Worm (Caenorhabditis elegans): ENCODE measurements around the gene lgc-11.

Gene lgc-11

ce11 chrX:7507141-7507540 is 708 bp upstream of the lgc-11 start (continued):
- TF ChIP-seq ets-4 (GFP tag; optimal IDR thresholded peaks at IDR 0.05), result no peak
- no peak for TF ChIP-seq gei-17 (GFP tag; optimal IDR thresholded peaks at IDR 0.05)
- TF ChIP-seq unc-62 (GFP tag; optimal IDR thresholded peaks at IDR 0.05), result no peak
- TF ChIP-seq F52B5.7 (tag; optimal IDR thresholded peaks at IDR 0.05), result no peak
- TF ChIP-seq sdz-38 (tag; optimal IDR thresholded peaks at IDR 0.05), result no peak
- TF ChIP-seq Y95B8A.8 (GFP tag; IDR thresholded peaks at IDR 0.05), result no peak
- TF ChIP-seq lag-1 (GFP tag; IDR thresholded peaks at IDR 0.05), result no peak
- TF ChIP-seq ccch-3 (GFP tag; optimal IDR thresholded peaks at IDR 0.05), result no peak
- TF ChIP-seq let-607 (tag; optimal IDR thresholded peaks at IDR 0.05), result no peak
- TF ChIP-seq ZK185.1 (tag; optimal IDR thresholded peaks at IDR 0.05; ENCODE audit: poor library complexity, severe bottlenecking), result peak; percentile 51
- TF ChIP-seq lir-1 (GFP tag; conservative IDR thresholded peaks at IDR 0.05), result no peak
- no peak for TF ChIP-seq F57C9.4 (tag; optimal IDR thresholded peaks at IDR 0.05)
- no peak for TF ChIP-seq repo-1 (tag; optimal IDR thresholded peaks at IDR 0.05)
- no peak for TF ChIP-seq K12H6.12 (tag; optimal IDR thresholded peaks at IDR 0.05)
- TF ChIP-seq K11D2.4 (GFP tag; IDR thresholded peaks at IDR 0.05), result no peak
- TF ChIP-seq F23B12.7 (tag; optimal IDR thresholded peaks at IDR 0.05; ENCODE audit: insufficient read depth), result no peak
- 0 out of 2 replicates have a peak, but pooled peaks have one; percentile 65 for TF ChIP-seq ztf-25 (GFP tag; IDR thresholded peaks at IDR 0.05)
- TF ChIP-seq pbrm-1 (GFP tag; IDR thresholded peaks at IDR 0.05), result peak; percentile 51; the same call in 1 of the 2 replicates
- no peak for TF ChIP-seq lsl-1 (GFP tag; optimal IDR thresholded peaks at IDR 0.05)
- TF ChIP-seq rcor-1 (GFP tag; IDR thresholded peaks at IDR 0.05), result no peak
- TF ChIP-seq hlh-12 (tag; optimal IDR thresholded peaks at IDR 0.05), result peak; percentile 68
- no peak for TF ChIP-seq ceh-58 (GFP tag; IDR thresholded peaks at IDR 0.05)
- TF ChIP-seq madf-8 (GFP tag; conservative IDR thresholded peaks at IDR 0.05), result no peak
- TF ChIP-seq nfya-1 (tag; optimal IDR thresholded peaks at IDR 0.05; ENCODE audit: borderline replicate concordance, insufficient read depth), result no peak
- TF ChIP-seq attf-3 (GFP tag; conservative IDR thresholded peaks at IDR 0.05), result no peak
- no peak for TF ChIP-seq dpl-1 (GFP tag; optimal IDR thresholded peaks at IDR 0.05)
- TF ChIP-seq ekl-4 (GFP tag; IDR thresholded peaks at IDR 0.05), result no peak
- TF ChIP-seq hlh-26 (GFP tag; conservative IDR thresholded peaks at IDR 0.05), result no peak
- TF ChIP-seq tlf-1 (GFP tag; optimal IDR thresholded peaks at IDR 0.05), result no peak
- TF ChIP-seq attf-6 (GFP tag; IDR thresholded peaks at IDR 0.05), result no peak
- TF ChIP-seq B0336.3 (GFP tag; IDR thresholded peaks at IDR 0.05), result no peak
- no peak for TF ChIP-seq aptf-3 (GFP tag; IDR thresholded peaks at IDR 0.05)
- no peak for TF ChIP-seq egl-44 (GFP tag; IDR thresholded peaks at IDR 0.05)
- no peak for TF ChIP-seq F57A8.1 (GFP tag; optimal IDR thresholded peaks at IDR 0.05)
- no peak for TF ChIP-seq fkh-3 (tag; optimal IDR thresholded peaks at IDR 0.05)
- no peak for TF ChIP-seq bed-1 (GFP tag; IDR thresholded peaks at IDR 0.05)
- TF ChIP-seq D2030.7 (GFP tag; IDR thresholded peaks at IDR 0.05), result peak; percentile 34; the same call in 1 of the 2 replicates
- no peak for TF ChIP-seq snpc-1.1 (tag; optimal IDR thresholded peaks at IDR 0.05; ENCODE audit: insufficient read depth)
- no peak for TF ChIP-seq madf-3 (GFP tag; IDR thresholded peaks at IDR 0.05)
- TF ChIP-seq lin-26 (GFP tag; IDR thresholded peaks at IDR 0.05), result peak; percentile 88
- no peak for TF ChIP-seq lin-40 (tag; optimal IDR thresholded peaks at IDR 0.05)
- TF ChIP-seq ztf-22 (GFP tag; optimal IDR thresholded peaks at IDR 0.05), result no peak
- peak; percentile 79 for TF ChIP-seq die-1 (tag; optimal IDR thresholded peaks at IDR 0.05)
- TF ChIP-seq egl-18 (GFP tag; IDR thresholded peaks at IDR 0.05), result no peak
- TF ChIP-seq F22D6.2 (tag; optimal IDR thresholded peaks at IDR 0.05), result no peak
- no peak for TF ChIP-seq nhr-120 (GFP tag; IDR thresholded peaks at IDR 0.05)
- TF ChIP-seq egrh-3 (GFP tag; IDR thresholded peaks at IDR 0.05), result no peak
- TF ChIP-seq nfya-2 (GFP tag; IDR thresholded peaks at IDR 0.05), result no peak
- no peak for TF ChIP-seq nhr-179 (tag; optimal IDR thresholded peaks at IDR 0.05)
- no peak for TF ChIP-seq atf-7 (tag; optimal IDR thresholded peaks at IDR 0.05)
